Fruit fly (Drosophila melanogaster) whole organism, prepupa: ENCODE measurements around the gene Sas-6.

Experiments used
- Blimp-1 ChIP-seq: fragments of 200-800 bp; sonication (Bioruptor generic); optimal IDR thresholded peaks from 3 replicates; lab custom pipeline; 2017; ENCODE audit warnings: missing biosample characterization, missing genetic modification characterization, mild to moderate bottlenecking, moderate library complexity, missing genetic modification reagents
- CG10669 ChIP-seq: fragments of 200-800 bp; sonication (Bioruptor generic); optimal IDR thresholded peaks from 3 replicates; lab custom pipeline; 2018; ENCODE audit warnings: missing biosample characterization, mild to moderate bottlenecking, missing genetic modification characterization, moderate library complexity
- CG11294 ChIP-seq: fragments of 200-800 bp; sonication (Bioruptor generic); IDR thresholded peaks from 2 replicates; pipeline ENCODE4 v1.3.6; 2022; ENCODE audit warnings: missing biosample characterization, missing genetic modification characterization
- CG11762 ChIP-seq: fragments of 200-800 bp; sonication (Bioruptor generic); optimal IDR thresholded peaks from 3 replicates; lab custom pipeline; 2016; ENCODE audit warnings: missing biosample characterization, missing genetic modification characterization; ENCODE audit not compliant: insufficient read depth
- CG11902 ChIP-seq: fragments of 200-800 bp; sonication (Bioruptor generic); optimal IDR thresholded peaks from 3 replicates; lab custom pipeline; 2016; ENCODE audit warnings: missing biosample characterization, missing genetic modification characterization
- CG15336 ChIP-seq: fragments of 200-800 bp; sonication (Bioruptor generic); IDR thresholded peaks from 2 replicates; pipeline ENCODE4 v1.3.6; 2022; ENCODE audit warnings: missing biosample characterization, missing genetic modification characterization
- CG16779 ChIP-seq: fragments of 200-800 bp; sonication (Bioruptor generic); optimal IDR thresholded peaks from 3 replicates; lab custom pipeline; 2017; ENCODE audit warnings: missing biosample characterization, mild to moderate bottlenecking, missing genetic modification characterization
- CG3032 ChIP-seq: fragments of 200-800 bp; optimal IDR thresholded peaks from 2 replicates; lab custom pipeline; 2019; ENCODE audit warnings: missing biosample characterization, mild to moderate bottlenecking, missing genetic modification characterization, moderate library complexity
- CG31627 ChIP-seq: fragments of 200-800 bp; sonication (Bioruptor generic); optimal IDR thresholded peaks from 3 replicates; lab custom pipeline; 2016; ENCODE audit warnings: missing biosample characterization, missing genetic modification characterization
- CG32006 ChIP-seq: fragments of 200-800 bp; sonication (Bioruptor generic); optimal IDR thresholded peaks from 3 replicates; lab custom pipeline; 2017; ENCODE audit warnings: missing biosample characterization, mild to moderate bottlenecking, missing genetic modification characterization
- CG34406 ChIP-seq: fragments of 200-800 bp; sonication (Bioruptor generic); optimal IDR thresholded peaks from 3 replicates; lab custom pipeline; 2016; ENCODE audit warnings: missing biosample characterization, missing genetic modification characterization
- CG3919 ChIP-seq: fragments of 200-800 bp; sonication (Bioruptor generic); optimal IDR thresholded peaks from 3 replicates; lab custom pipeline; 2016; ENCODE audit warnings: missing biosample characterization, missing genetic modification characterization
- CG4318 ChIP-seq: fragments of 200-800 bp; sonication (Bioruptor generic); optimal IDR thresholded peaks from 3 replicates; lab custom pipeline; 2017; ENCODE audit warnings: missing biosample characterization, mild to moderate bottlenecking, missing genetic modification characterization
- CG6163 ChIP-seq: fragments of 200-800 bp; sonication (Bioruptor generic); IDR thresholded peaks from 3 replicates; pipeline ENCODE4 v1.3.6; 2022; ENCODE audit warnings: missing biosample characterization, missing genetic modification characterization
- CG6792 ChIP-seq: fragments of 200-800 bp; sonication (Bioruptor generic); optimal IDR thresholded peaks from 3 replicates; lab custom pipeline; 2016; ENCODE audit warnings: missing biosample characterization, missing genetic modification characterization
- CG6808 ChIP-seq: fragments of 200-800 bp; sonication (Bioruptor generic); optimal IDR thresholded peaks from 3 replicates; lab custom pipeline; 2017; ENCODE audit warnings: missing biosample characterization, missing genetic modification characterization, mild to moderate bottlenecking, moderate library complexity, missing genetic modification reagents
- CG7368 ChIP-seq: fragments of 200-800 bp; sonication (Bioruptor generic); optimal IDR thresholded peaks from 3 replicates; lab custom pipeline; 2016; ENCODE audit warnings: missing biosample characterization, missing genetic modification characterization
- CG8119 ChIP-seq: fragments of 200-800 bp; sonication (Bioruptor generic); IDR thresholded peaks from 3 replicates; pipeline ENCODE4 v1.3.6; 2022; ENCODE audit warnings: missing biosample characterization, missing genetic modification characterization
- CG9139 ChIP-seq: fragments of 200-800 bp; sonication (Bioruptor generic); optimal IDR thresholded peaks from 3 replicates; lab custom pipeline; 2017; ENCODE audit warnings: missing biosample characterization, mild to moderate bottlenecking, missing genetic modification characterization
- Eip75B ChIP-seq: fragments of 200-800 bp; sonication (Bioruptor generic); optimal IDR thresholded peaks from 3 replicates; lab custom pipeline; 2016; ENCODE audit warnings: missing biosample characterization, missing genetic modification characterization
- Eip78C ChIP-seq: fragments of 200-800 bp; sonication (Bioruptor generic); peaks from one replicate; lab custom pipeline; 2016; ENCODE audit warnings: missing biosample characterization, missing genetic modification characterization
- Eip93F ChIP-seq: fragments of 200-800 bp; sonication (Bioruptor generic); optimal IDR thresholded peaks from 2 replicates; lab custom pipeline; 2016; ENCODE audit warnings: missing biosample characterization, mild to moderate bottlenecking, missing genetic modification characterization
- Ets21C ChIP-seq: fragments of 200-800 bp; sonication (Bioruptor generic); optimal IDR thresholded peaks from 3 replicates; lab custom pipeline; 2016; ENCODE audit warnings: missing biosample characterization, missing genetic modification characterization
- Gug ChIP-seq: fragments of 200-800 bp; sonication (Bioruptor generic); IDR thresholded peaks from 2 replicates; pipeline ENCODE4 v1.3.6; 2022; ENCODE audit warnings: missing biosample characterization, missing genetic modification characterization
- Hr38 ChIP-seq: sonication (Bioruptor generic); optimal IDR thresholded peaks from 2 replicates; lab custom pipeline; 2016; ENCODE audit warnings: missing biosample characterization, missing genetic modification characterization
- Hr39 ChIP-seq: fragments of 200-800 bp; sonication (Bioruptor generic); optimal IDR thresholded peaks from 2 replicates; lab custom pipeline; 2016; ENCODE audit warnings: missing biosample characterization, missing genetic modification characterization
- Hr4 ChIP-seq: fragments of 200-800 bp; sonication (Bioruptor generic); optimal IDR thresholded peaks from 3 replicates; lab custom pipeline; 2016; ENCODE audit warnings: missing biosample characterization, missing genetic modification characterization
- Lpt ChIP-seq: fragments of 200-800 bp; sonication (Bioruptor generic); optimal IDR thresholded peaks from 3 replicates; lab custom pipeline; 2016; ENCODE audit warnings: missing biosample characterization, missing genetic modification characterization
- Met ChIP-seq: fragments of 200-800 bp; sonication (Bioruptor generic); optimal IDR thresholded peaks from 3 replicates; lab custom pipeline; 2016; ENCODE audit warnings: missing biosample characterization, missing genetic modification characterization
- OdsH ChIP-seq: fragments of 200-800 bp; sonication (Bioruptor generic); optimal IDR thresholded peaks from 3 replicates; lab custom pipeline; 2016; ENCODE audit warnings: missing biosample characterization, missing genetic modification characterization
- Smox ChIP-seq: fragments of 200-800 bp; sonication (Bioruptor generic); optimal IDR thresholded peaks from 3 replicates; lab custom pipeline; 2016; ENCODE audit warnings: missing biosample characterization, missing genetic modification characterization
- Sox102F ChIP-seq: fragments of 200-800 bp; sonication (Bioruptor generic); optimal IDR thresholded peaks from 2 replicates; lab custom pipeline; 2016; ENCODE audit warnings: missing biosample characterization, mild to moderate bottlenecking, missing genetic modification characterization
- Sox14 ChIP-seq: fragments of 200-800 bp; sonication (Bioruptor generic); optimal IDR thresholded peaks from 3 replicates; lab custom pipeline; 2016; ENCODE audit warnings: missing biosample characterization, missing genetic modification characterization
- Sox15 ChIP-seq: fragments of 200-800 bp; sonication (Bioruptor generic); optimal IDR thresholded peaks from 3 replicates; lab custom pipeline; 2016; ENCODE audit warnings: missing biosample characterization, missing genetic modification characterization
- achi ChIP-seq: fragments of 200-800 bp; sonication (Bioruptor generic); optimal IDR thresholded peaks from 3 replicates; lab custom pipeline; 2016; ENCODE audit warnings: missing biosample characterization, missing genetic modification characterization
- acj6 ChIP-seq: fragments of 200-800 bp; sonication (Bioruptor generic); optimal IDR thresholded peaks from 3 replicates; lab custom pipeline; 2016; ENCODE audit warnings: missing biosample characterization, missing genetic modification characterization
- cyc ChIP-seq: fragments of 200-800 bp; sonication (Bioruptor generic); optimal IDR thresholded peaks from 3 replicates; lab custom pipeline; 2016; ENCODE audit warnings: missing biosample characterization, missing genetic modification characterization
- dac ChIP-seq: fragments of 200-800 bp; sonication (Bioruptor generic); optimal IDR thresholded peaks from 2 replicates; lab custom pipeline; 2017; ENCODE audit warnings: missing biosample characterization, mild to moderate bottlenecking, missing genetic modification characterization
- dsx ChIP-seq: fragments of 200-800 bp; optimal IDR thresholded peaks from 3 replicates; lab custom pipeline; 2019; ENCODE audit warnings: missing biosample characterization, mild to moderate bottlenecking, missing genetic modification characterization, moderate library complexity; ENCODE audit not compliant: poor library complexity, severe bottlenecking
- eg ChIP-seq: fragments of 200-800 bp; sonication (Bioruptor generic); IDR thresholded peaks from 3 replicates; pipeline ENCODE4 v1.3.6; 2022; ENCODE audit warnings: missing biosample characterization, missing genetic modification characterization
- fd59A ChIP-seq: fragments of 200-800 bp; sonication (Bioruptor generic); optimal IDR thresholded peaks from 2 replicates; lab custom pipeline; 2017; ENCODE audit warnings: missing biosample characterization, mild to moderate bottlenecking, missing genetic modification characterization, missing genetic modification reagents
- fd85E ChIP-seq: fragments of 200-800 bp; sonication (Bioruptor generic); optimal IDR thresholded peaks from 3 replicates; lab custom pipeline; 2016; ENCODE audit warnings: missing biosample characterization, missing genetic modification characterization
- fkh ChIP-seq: fragments of 200-800 bp; sonication (Bioruptor generic); optimal IDR thresholded peaks from 3 replicates; lab custom pipeline; 2017; ENCODE audit warnings: missing biosample characterization, mild to moderate bottlenecking, missing genetic modification characterization, moderate library complexity
- lz ChIP-seq: fragments of 200-800 bp; sonication (Bioruptor generic); optimal IDR thresholded peaks from 3 replicates; lab custom pipeline; 2016; ENCODE audit warnings: missing biosample characterization, missing genetic modification characterization
- net ChIP-seq: fragments of 200-800 bp; sonication (Bioruptor generic); optimal IDR thresholded peaks from 3 replicates; lab custom pipeline; 2016; ENCODE audit warnings: missing biosample characterization, missing genetic modification characterization
- pdm3 ChIP-seq: fragments of 200-800 bp; sonication (Bioruptor generic); optimal IDR thresholded peaks from 3 replicates; lab custom pipeline; 2016; ENCODE audit warnings: missing biosample characterization, missing genetic modification characterization
- salr ChIP-seq, 2 experiments: fragments of 200-800 bp; sonication (Bioruptor generic); optimal IDR thresholded peaks; 3 replicates each; lab custom pipeline; 2016 to 2018; ENCODE audit warnings: missing biosample characterization in 2 of 2, missing genetic modification characterization in 2 of 2, mild to moderate bottlenecking in 1 of 2
- spab ChIP-seq: fragments of 200-800 bp; sonication (Bioruptor generic); optimal IDR thresholded peaks from 2 replicates; lab custom pipeline; 2017; ENCODE audit warnings: missing biosample characterization, mild to moderate bottlenecking, missing genetic modification characterization, missing genetic modification reagents
- ss ChIP-seq, 2 experiments: fragments of 200-800 bp; sonication (Bioruptor generic); optimal IDR thresholded peaks; 2 replicates in 1 of 2; 3 replicates in 1 of 2; lab custom pipeline; 2017 to 2018; ENCODE audit warnings: mild to moderate bottlenecking in 2 of 2, missing biosample characterization in 2 of 2, missing genetic modification characterization in 2 of 2, moderate library complexity in 1 of 2
- svp ChIP-seq: fragments of 200-800 bp; sonication (Bioruptor generic); peaks from one replicate; lab custom pipeline; 2016; ENCODE audit warnings: missing biosample characterization, missing genetic modification characterization
- topi ChIP-seq: fragments of 200-800 bp; sonication (Bioruptor generic); optimal IDR thresholded peaks from 3 replicates; lab custom pipeline; 2016; ENCODE audit warnings: missing biosample characterization, missing genetic modification characterization
- vri ChIP-seq: fragments of 200-800 bp; sonication (Bioruptor generic); optimal IDR thresholded peaks from 3 replicates; lab custom pipeline; 2016; ENCODE audit warnings: missing biosample characterization, mild to moderate bottlenecking, missing genetic modification characterization

The Sas-6 gene

dm6 chr3R:30005332-30005979 is 10.3 kb downstream of the Sas-6 start:
- peak; percentile 58 for TF ChIP-seq spab (GFP tag; lab: Kevin White, UChicago)
- TF ChIP-seq cyc: no peak
- TF ChIP-seq vri (GFP tag; lab: Kevin White, UChicago): no peak
- TF ChIP-seq lz (GFP tag; lab: Kevin White, UChicago): no peak
- no peak for TF ChIP-seq CG10669 (GFP tag; lab: Kevin White, UChicago)
- TF ChIP-seq ss (GFP tag; optimal IDR thresholded peaks at IDR 0.05; lab: Kevin White, UChicago): peak; percentile 81 to 85
- no peak for TF ChIP-seq fkh (GFP tag; lab: Kevin White, UChicago)
- TF ChIP-seq CG6808 (GFP tag; lab: Kevin White, UChicago): peak; percentile 77
- TF ChIP-seq Hr38: no peak
- TF ChIP-seq CG3032: peak; percentile 24
- no peak for TF ChIP-seq Sox15 (GFP tag; lab: Kevin White, UChicago)
- TF ChIP-seq CG7368 (GFP tag; lab: Kevin White, UChicago): no peak
- no peak for TF ChIP-seq pdm3 (GFP tag; lab: Kevin White, UChicago)
- no peak for TF ChIP-seq CG6792
- TF ChIP-seq Hr4: no peak
- TF ChIP-seq eg: peak; percentile 87
- TF ChIP-seq CG11762: no peak
- TF ChIP-seq Eip93F (GFP tag; lab: Kevin White, UChicago): no peak
- TF ChIP-seq CG15336: peak; percentile 41; the same call in 1 of the 2 replicates
- TF ChIP-seq CG4318 (GFP tag; lab: Kevin White, UChicago): no peak
- TF ChIP-seq CG11294: peak; percentile 12; the same call in 1 of the 2 replicates
- TF ChIP-seq Gug (GFP tag; lab: Robert Waterston, UW): no peak
- peak; percentile 78 for TF ChIP-seq CG16779 (tag; lab: Kevin White, UChicago)
- peak; percentile 75 for TF ChIP-seq CG9139
- no peak for TF ChIP-seq acj6
- no peak for TF ChIP-seq CG31627 (GFP tag; lab: Kevin White, UChicago)
- peak; percentile 62 for TF ChIP-seq Eip78C (GFP tag; lab: Kevin White, UChicago)
- no peak for TF ChIP-seq Ets21C (GFP tag; lab: Kevin White, UChicago)
- peak; percentile 12 for TF ChIP-seq achi (GFP tag; lab: Kevin White, UChicago)
- peak; percentile 84 for TF ChIP-seq CG6163
- no peak for TF ChIP-seq Hr39
- TF ChIP-seq CG11902 (GFP tag; lab: Kevin White, UChicago): no peak
- TF ChIP-seq fd59A (GFP tag; lab: Kevin White, UChicago): no peak
- peak; percentile 10 for TF ChIP-seq CG3919 (GFP tag; lab: Kevin White, UChicago)
- TF ChIP-seq fd85E (GFP tag; lab: Kevin White, UChicago): no peak
- TF ChIP-seq net (GFP tag; lab: Kevin White, UChicago): no peak
- no peak for TF ChIP-seq CG34406 (GFP tag; lab: Kevin White, UChicago)
- TF ChIP-seq dsx (GFP tag; lab: Kevin White, UChicago): peak; percentile 16
- TF ChIP-seq CG8119 (GFP tag; lab: Robert Waterston, UW): peak; percentile 67
- no peak for TF ChIP-seq dac (GFP tag; lab: Kevin White, UChicago)
- TF ChIP-seq topi (GFP tag; lab: Kevin White, UChicago): no peak
- no peak for TF ChIP-seq Smox (GFP tag; lab: Kevin White, UChicago)
- TF ChIP-seq Blimp-1 (GFP tag; lab: Kevin White, UChicago): no peak
- peak; percentile 41 for TF ChIP-seq Eip75B (GFP tag; lab: Kevin White, UChicago)
- TF ChIP-seq salr (GFP tag; optimal IDR thresholded peaks at IDR 0.05; lab: Kevin White, UChicago): peak in 1 of 2 experiments; percentile 1
- TF ChIP-seq Met (GFP tag; lab: Kevin White, UChicago): no peak
- no peak for TF ChIP-seq Sox102F (GFP tag; lab: Kevin White, UChicago)
- TF ChIP-seq Sox14 (GFP tag; lab: Kevin White, UChicago): no peak
- TF ChIP-seq Lpt: peak; percentile 63
- no peak for TF ChIP-seq OdsH (GFP tag; lab: Kevin White, UChicago)
- TF ChIP-seq CG32006 (GFP tag; lab: Kevin White, UChicago): peak; percentile 47
- no peak for TF ChIP-seq svp (GFP tag; lab: Kevin White, UChicago)
